Fruit fly (Drosophila melanogaster) whole organism: Measurements from ENCODE around the gene Tsp29Fb.

Source experiments
- CG8478 ChIP-seq: fragments of >200 bp; optimal IDR thresholded peaks from 2 replicates; lab custom pipeline; 2018; ENCODE audit warnings: inconsistent platforms
- Dll ChIP-seq: fragments of >200 bp; optimal IDR thresholded peaks from 2 replicates; lab custom pipeline; 2017
- EcR ChIP-seq, 2 experiments: fragments of >200 bp; optimal IDR thresholded peaks; 2 replicates each; lab custom pipeline; 2017; ENCODE audit warnings: missing biosample characterization in 2 of 2, missing genetic modification characterization in 2 of 2, missing genetic modification reagents in 2 of 2
- pan ChIP-seq: fragments of >200 bp; optimal IDR thresholded peaks from 2 replicates; lab custom pipeline; 2017
- psq ChIP-seq: fragments of >200 bp; optimal IDR thresholded peaks from 2 replicates; lab custom pipeline; 2017
- usp ChIP-seq: fragments of >200 bp; optimal IDR thresholded peaks from 2 replicates; lab custom pipeline; 2017; ENCODE audit warnings: missing biosample characterization, missing genetic modification characterization, mixed read lengths

Tsp29Fb gene

dm6 chr2L:8937003-8937402 lies at the start of gene Tsp29Fb:
Gene Tsp29Fb (plus strand): TSS chr2L:8937390.
- TF ChIP-seq psq (lab: Kevin White, UChicago): no peak
- TF ChIP-seq EcR (GFP tag; optimal IDR thresholded peaks at IDR 0.05; lab: Kevin White, UChicago): no peak
- TF ChIP-seq pan (lab: Kevin White, UChicago): no peak
- no peak for TF ChIP-seq Dll (lab: Kevin White, UChicago)
- no peak for TF ChIP-seq usp (GFP tag; lab: Kevin White, UChicago)
- no peak for TF ChIP-seq CG8478 (lab: Kevin White, UChicago)

dm6 chr2L:8888210-8888609 lies 49.0 kb upstream of the Tsp29Fb start:
- TF ChIP-seq usp (GFP tag; lab: Kevin White, UChicago): no peak
- no peak for TF ChIP-seq pan (lab: Kevin White, UChicago)

- TF ChIP-seq EcR (GFP tag; optimal IDR thresholded peaks at IDR 0.05; lab: Kevin White, UChicago): no peak
- no peak for TF ChIP-seq Dll (lab: Kevin White, UChicago)
- TF ChIP-seq pan (lab: Kevin White, UChicago): no peak
- TF ChIP-seq CG8478 (lab: Kevin White, UChicago): no peak
- TF ChIP-seq psq (lab: Kevin White, UChicago): no peak
- no peak for TF ChIP-seq usp (GFP tag; lab: Kevin White, UChicago)
These were observed 48.5 kb upstream of the Tsp29Fb start for dm6 chr2L:8888720-8889119.

dm6 chr2L:8891140-8891539 lies 46.0 kb upstream of the Tsp29Fb start, which contains the start of gene CG42713:
Gene CG42713 (plus strand): TSS chr2L:8891440.
- TF ChIP-seq EcR (GFP tag; optimal IDR thresholded peaks at IDR 0.05; lab: Kevin White, UChicago) (no peak), Dll (lab: Kevin White, UChicago) (no peak), psq (lab: Kevin White, UChicago) (no peak), CG8478 (lab: Kevin White, UChicago) (no peak), usp (GFP tag; lab: Kevin White, UChicago) (no peak), pan (lab: Kevin White, UChicago) (no peak)

- TF ChIP-seq usp (GFP tag; lab: Kevin White, UChicago) (no peak), CG8478 (lab: Kevin White, UChicago) (no peak), Dll (lab: Kevin White, UChicago) (no peak), EcR (GFP tag; optimal IDR thresholded peaks at IDR 0.05; lab: Kevin White, UChicago) (no peak), psq (lab: Kevin White, UChicago) (no peak)
These were observed 43.0 kb upstream of the Tsp29Fb start for dm6 chr2L:8894224-8894623.

- no peak for TF ChIP-seq psq (lab: Kevin White, UChicago)
- TF ChIP-seq EcR (GFP tag; optimal IDR thresholded peaks at IDR 0.05; lab: Kevin White, UChicago): no peak
- TF ChIP-seq usp (GFP tag; lab: Kevin White, UChicago): no peak
- TF ChIP-seq CG8478 (lab: Kevin White, UChicago): no peak
- TF ChIP-seq pan (lab: Kevin White, UChicago): no peak
- no peak for TF ChIP-seq Dll (lab: Kevin White, UChicago)
These were observed 39.1 kb upstream of the Tsp29Fb start for dm6 chr2L:8897954-8898713.

dm6 chr2L:8898714-8899652 lies 38.2 kb upstream of the Tsp29Fb start, which contains the start of gene CG34398:
Gene CG34398 (plus strand): TSS chr2L:8898786.
- TF ChIP-seq usp (GFP tag; lab: Kevin White, UChicago) (no peak), psq (lab: Kevin White, UChicago) (no peak), EcR (GFP tag; optimal IDR thresholded peaks at IDR 0.05; lab: Kevin White, UChicago) (no peak), CG8478 (lab: Kevin White, UChicago) (no peak)

- TF ChIP-seq usp (GFP tag; lab: Kevin White, UChicago) (no peak), CG8478 (lab: Kevin White, UChicago) (no peak), psq (lab: Kevin White, UChicago) (no peak), Dll (lab: Kevin White, UChicago) (no peak), EcR (GFP tag; optimal IDR thresholded peaks at IDR 0.05; lab: Kevin White, UChicago) (no peak), pan (lab: Kevin White, UChicago) (no peak)
These were observed 35.3 kb upstream of the Tsp29Fb start for dm6 chr2L:8901882-8902281.

- TF ChIP-seq EcR (GFP tag; optimal IDR thresholded peaks at IDR 0.05; lab: Kevin White, UChicago) (no peak), Dll (lab: Kevin White, UChicago) (no peak), pan (lab: Kevin White, UChicago) (no peak), CG8478 (lab: Kevin White, UChicago) (no peak)
These were observed 30.9 kb upstream of the Tsp29Fb start for dm6 chr2L:8906279-8906678.

dm6 chr2L:8915709-8916108 lies 21.5 kb upstream of the Tsp29Fb start:
- TF ChIP-seq psq (lab: Kevin White, UChicago) (no peak), Dll (lab: Kevin White, UChicago) (peak; percentile 14), CG8478 (lab: Kevin White, UChicago) (no peak)

dm6 chr2L:8919638-8920037 lies 17.6 kb upstream of the Tsp29Fb start:
- TF ChIP-seq CG8478 (lab: Kevin White, UChicago) (no peak), psq (lab: Kevin White, UChicago) (no peak), Dll (lab: Kevin White, UChicago) (no peak)
